Fruit fly (Drosophila melanogaster): ENCODE data around the gene wac.

The wac gene

dm6 chr3L:223019-223902 lies 34.7 kb upstream of the wac start, which contains the start of the genes pyx and CG33229 (continued):
- TF ChIP-seq CG14710 (tag; optimal IDR thresholded peaks at IDR 0.05) (peak; percentile 77), CG17912 (GFP tag; optimal IDR thresholded peaks at IDR 0.05) (peak; percentile 67), CG3281 (GFP tag; optimal IDR thresholded peaks at IDR 0.05) (peak; percentile 81), nerfin-1 (tag; optimal IDR thresholded peaks at IDR 0.05) (peak; percentile 62), CG16779 (GFP tag; IDR thresholded peaks at IDR 0.05) (peak; percentile 85), CG7963 (GFP tag; IDR thresholded peaks at IDR 0.05; ENCODE audit: partially characterized antibody) (no peak), CG17186 (GFP tag; optimal IDR thresholded peaks at IDR 0.05) (peak; percentile 37), CG10366 (GFP tag; IDR thresholded peaks at IDR 0.05) (peak; percentile 80), CG5953 (GFP tag; IDR thresholded peaks at IDR 0.05) (peak; percentile 69), exex (tag; optimal IDR thresholded peaks at IDR 0.05) (peak; percentile 60), lov (optimal IDR thresholded peaks at IDR 0.05) (no peak), lov (GFP tag; IDR thresholded peaks at IDR 0.05) (no peak), pho (GFP tag; optimal IDR thresholded peaks at IDR 0.05) (peak; percentile 90), Jarid2 (GFP tag; optimal IDR thresholded peaks at IDR 0.05) (peak; percentile 27), CG11456 (GFP tag; IDR thresholded peaks at IDR 0.05) (peak; percentile 92), CG8478 (optimal IDR thresholded peaks at IDR 0.05) (no peak), CG12744 (GFP tag; optimal IDR thresholded peaks at IDR 0.05) (peak; percentile 75), mld (GFP tag; IDR thresholded peaks at IDR 0.05; ENCODE audit: partially characterized antibody) (no peak), trem (tag; optimal IDR thresholded peaks at IDR 0.05) (peak; percentile 33), dmrt99B (tag; optimal IDR thresholded peaks at IDR 0.05) (peak; percentile 81), CG3163 (GFP tag; optimal IDR thresholded peaks at IDR 0.05) (peak; percentile 16), CG10274 (GFP tag; optimal IDR thresholded peaks at IDR 0.05) (peak; percentile 75), CG10147 (GFP tag; optimal IDR thresholded peaks at IDR 0.05) (peak; percentile 92), Six4 (GFP tag; optimal IDR thresholded peaks at IDR 0.05) (peak; percentile 78), Hmx (GFP tag; optimal IDR thresholded peaks at IDR 0.05) (peak; percentile 75), tap (tag; optimal IDR thresholded peaks at IDR 0.05) (peak; percentile 62), Ada2b (GFP tag; IDR thresholded peaks at IDR 0.05) (peak; percentile 71), CG2712 (tag; optimal IDR thresholded peaks at IDR 0.05) (peak; percentile 88), chn (GFP tag; optimal IDR thresholded peaks at IDR 0.05) (peak; percentile 84), mirr (GFP tag; optimal IDR thresholded peaks at IDR 0.05) (peak; percentile 64), NC2α (GFP tag; optimal IDR thresholded peaks at IDR 0.05) (no peak), ara (GFP tag; IDR thresholded peaks at IDR 0.05) (peak; percentile 58), CG34376 (GFP tag; optimal IDR thresholded peaks at IDR 0.05) (peak; percentile 54), YL-1 (GFP tag; optimal IDR thresholded peaks at IDR 0.05) (no peak), nom (GFP tag; optimal IDR thresholded peaks at IDR 0.05) (peak; percentile 7), slbo (GFP tag; IDR thresholded peaks at IDR 0.05) (peak; percentile 93), PHDP (tag; optimal IDR thresholded peaks at IDR 0.05) (peak; percentile 75), Sox100B (GFP tag; optimal IDR thresholded peaks at IDR 0.05) (peak; percentile 81), CG34422 (GFP tag; IDR thresholded peaks at IDR 0.05) (peak; percentile 88), CG2129 (GFP tag; IDR thresholded peaks at IDR 0.05; ENCODE audit: partially characterized antibody) (no peak), CG6254 (GFP tag; optimal IDR thresholded peaks at IDR 0.05) (peak; percentile 33), peb (GFP tag; IDR thresholded peaks at IDR 0.05) (peak; percentile 63), CG15514 (GFP tag; optimal IDR thresholded peaks at IDR 0.05) (peak; percentile 65), CG11247 (GFP tag; IDR thresholded peaks at IDR 0.05) (peak; percentile 68), CG3838 (GFP tag; optimal IDR thresholded peaks at IDR 0.05) (peak; percentile 56), BEAF-32 (GFP tag; optimal IDR thresholded peaks at IDR 0.05) (peak; percentile 37), Vsx1 (GFP tag; optimal IDR thresholded peaks at IDR 0.05) (no peak), wek (GFP tag; optimal IDR thresholded peaks at IDR 0.05) (peak; percentile 98), odd (GFP tag; optimal IDR thresholded peaks at IDR 0.05) (peak; percentile 45)

Data from whole organism, embryonic.